Worm (Caenorhabditis elegans): ENCODE data around the gene ldh-1.

- TF ChIP-seq dao-5 (tag; optimal IDR thresholded peaks at IDR 0.05) (no peak), him-1 (tag; optimal IDR thresholded peaks at IDR 0.05) (no peak)
Observed at ce11 chrII:11732513-11732912, 8.5 kb downstream of the ldh-1 start, which contains the start of gene F13D12.8.

Data from whole organism, L4/young adult.